Worm (Caenorhabditis elegans) whole organism, young adult: ENCODE measurements around the gene pqn-63.

Experiments used
- B0019.2 ChIP-seq: fragments of 200-800 bp; sonication (Bioruptor generic); conservative IDR thresholded peaks from 2 replicates; pipeline ENCODE4 v1.3.6; 2022; ENCODE audit warnings: missing genetic modification reagents, missing genetic modification characterization, missing compliant biosample characterization
- C06A6.2 ChIP-seq: fragments of 200-800 bp; sonication (Bioruptor generic); conservative IDR thresholded peaks from 2 replicates; pipeline ENCODE4 v1.3.6; 2022; ENCODE audit warnings: missing genetic modification characterization, missing compliant biosample characterization
- ama-1 ChIP-seq, 3 experiments: fragments of 150-350 bp in 1 of 3; sonication (generic microtip) in 2 of 3; optimal IDR thresholded peaks; 2 replicates each; lab custom pipeline; 2014 to 2018; ENCODE audit warnings: missing biosample characterization in 2 of 3, missing genetic modification characterization in 2 of 3, missing genetic modification reagents in 2 of 3
- chd-7 ChIP-seq: sonication (generic microtip); optimal IDR thresholded peaks from 2 replicates; lab custom pipeline; 2016; ENCODE audit warnings: mild to moderate bottlenecking, missing genetic modification characterization, moderate library complexity, missing compliant biosample characterization
- let-526 ChIP-seq: fragments of 200-800 bp; sonication (Bioruptor generic); IDR thresholded peaks from 2 replicates; pipeline ENCODE4 v1.3.6; 2022; ENCODE audit warnings: missing genetic modification reagents, missing genetic modification characterization, missing compliant biosample characterization
- madf-6 ChIP-seq: fragments of 200-800 bp; sonication (Bioruptor generic); IDR thresholded peaks from 2 replicates; pipeline ENCODE4 v1.3.6; 2022; ENCODE audit warnings: missing genetic modification reagents, missing genetic modification characterization, missing compliant biosample characterization
- rpc-1 ChIP-seq, 2 experiments: fragments of 150-350 bp in 1 of 2; sonication (generic microtip) in 1 of 2; optimal IDR thresholded peaks; 2 replicates each; lab custom pipeline; 2014 to 2018; ENCODE audit warnings: missing biosample characterization in 1 of 2, missing genetic modification characterization in 1 of 2, missing genetic modification reagents in 1 of 2, missing genotype in 1 of 2

DNA sequence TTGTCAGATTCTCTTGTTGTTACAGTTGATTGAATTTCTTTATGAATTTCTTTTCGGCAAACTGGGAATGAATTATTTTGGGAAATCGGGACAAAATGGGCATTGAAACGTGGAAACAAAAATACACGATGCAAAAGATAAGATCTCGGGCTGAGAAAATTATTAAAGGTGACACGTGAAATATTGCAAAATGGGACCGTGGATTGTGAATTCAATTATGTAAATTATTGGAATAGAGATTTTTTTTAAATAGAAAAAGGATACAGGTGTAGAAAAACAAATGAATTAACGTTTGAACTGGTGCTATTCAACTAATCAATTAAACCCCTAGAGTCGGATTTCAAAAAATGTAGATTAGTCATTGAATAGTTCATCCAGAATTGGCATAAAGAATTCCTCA is 47.1 kb upstream of the pqn-63 start, which contains the start of gene F25B3.4:
- TF ChIP-seq rpc-1 (optimal IDR thresholded peaks at IDR 0.05; lab: Kevin White, UChicago) (no peak), rpc-1 (tag; optimal IDR thresholded peaks at IDR 0.05; lab: Kevin White, UChicago) (no peak), C06A6.2 (GFP tag; lab: Robert Waterston, UW) (no peak), madf-6 (GFP tag; lab: Robert Waterston, UW) (no peak), B0019.2 (GFP tag; lab: Robert Waterston, UW) (no peak), let-526 (no peak), ama-1 (optimal IDR thresholded peaks at IDR 0.05; lab: Kevin White, UChicago) (no peak), ama-1 (GFP tag; optimal IDR thresholded peaks at IDR 0.05; lab: Kevin White, UChicago) (no peak), chd-7 (tag; lab: Kevin White, UChicago) (no peak)
